Worm (Caenorhabditis elegans) whole organism, L4 larva: ENCODE measurements around the gene txdc-12.2.

Experiments used
- aly-2 ChIP-seq: sonication (generic microtip); optimal IDR thresholded peaks from 2 replicates; lab custom pipeline; 2018; ENCODE audit warnings: missing biosample characterization, missing genetic modification characterization
- ama-1 ChIP-seq: fragments of 150-350 bp; optimal IDR thresholded peaks from 2 replicates; lab custom pipeline; 2014; ENCODE audit warnings: inconsistent platforms, mixed read lengths
- nhr-10 ChIP-seq: fragments of 150-350 bp; optimal IDR thresholded peaks from 2 replicates; lab custom pipeline; 2014; ENCODE audit warnings: missing biosample characterization, missing genetic modification characterization
- pqm-1 ChIP-seq: sonication (generic microtip); optimal IDR thresholded peaks from 2 replicates; lab custom pipeline; 2017; ENCODE audit warnings: missing biosample characterization, missing genetic modification characterization
- unc-62 ChIP-seq, 3 experiments: fragments of 150-350 bp in 1 of 3; sonication (generic microtip); optimal IDR thresholded peaks in 2 of 3; peaks in 1 of 3; 1 replicate in 1 of 3; 2 replicates in 2 of 3; lab custom pipeline; 2014 to 2017; ENCODE audit warnings: missing biosample characterization in 3 of 3, missing genetic modification characterization in 3 of 3, missing genetic modification reagents in 3 of 3, missing genotype in 1 of 3
- zfp-2 ChIP-seq: sonication (generic microtip); optimal IDR thresholded peaks from 2 replicates; lab custom pipeline; 2016; ENCODE audit warnings: mild to moderate bottlenecking, missing genetic modification characterization, missing compliant biosample characterization

DNA sequence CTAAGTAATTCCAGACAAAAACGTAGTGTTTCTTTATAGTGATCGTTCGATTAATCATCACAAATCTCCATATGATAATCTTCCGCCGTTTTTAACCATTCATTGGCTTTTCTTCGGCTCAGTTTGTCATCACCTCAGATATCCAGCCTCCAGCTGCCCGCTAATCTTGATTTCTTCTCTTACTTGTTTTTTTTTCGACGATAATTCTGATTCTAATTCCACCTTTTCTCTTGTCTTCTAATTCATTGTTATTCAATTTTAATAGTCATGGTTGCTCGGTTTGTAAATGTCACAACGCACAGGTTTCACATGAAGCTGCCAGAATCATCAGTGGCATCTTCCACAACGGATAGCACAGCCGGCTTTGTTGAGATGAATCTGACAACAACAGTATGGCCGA lies 5.3 kb downstream of the txdc-12.2 start, which contains the start of gene F49H12.4:
- no peak for TF ChIP-seq unc-62 (GFP tag; optimal IDR thresholded peaks at IDR 0.05 in 1 of 2; lab: Kevin White, UChicago)
- no peak for TF ChIP-seq unc-62 (tag; optimal IDR thresholded peaks at IDR 0.05; lab: Kevin White, UChicago)
- TF ChIP-seq nhr-10 (tag; lab: Kevin White, UChicago): no peak
- TF ChIP-seq zfp-2: no peak
- TF ChIP-seq ama-1 (lab: Kevin White, UChicago): no peak
- TF ChIP-seq aly-2 (tag; lab: Kevin White, UChicago): no peak
- no peak for TF ChIP-seq pqm-1
